Fruit fly (Drosophila melanogaster) whole organism, pupa: ENCODE results near the gene CG3104.

Experiments
- CG14655 ChIP-seq: fragments of 200-800 bp; sonication (Bioruptor generic); optimal IDR thresholded peaks from 3 replicates; lab custom pipeline; 2017; ENCODE audit warnings: mild to moderate bottlenecking, missing biosample characterization, missing genetic modification reagents, missing genetic modification characterization
- CG15710 ChIP-seq: fragments of 200-800 bp; sonication (Bioruptor generic); optimal IDR thresholded peaks from 2 replicates; lab custom pipeline; 2018; ENCODE audit warnings: missing biosample characterization, mild to moderate bottlenecking, missing genetic modification characterization, moderate library complexity
- CG34367 ChIP-seq: fragments of 200-800 bp; sonication (Bioruptor generic); optimal IDR thresholded peaks from 2 replicates; lab custom pipeline; 2018; ENCODE audit warnings: missing biosample characterization, mild to moderate bottlenecking, missing genetic modification characterization
- CG4496 ChIP-seq: fragments of 200-800 bp; sonication (Bioruptor generic); IDR thresholded peaks from 3 replicates; pipeline ENCODE4 v1.3.6; 2022; ENCODE audit warnings: missing biosample characterization, missing genetic modification characterization
- CG9948 ChIP-seq: fragments of 200-800 bp; sonication (Bioruptor generic); optimal IDR thresholded peaks from 2 replicates; lab custom pipeline; 2018; ENCODE audit warnings: missing biosample characterization, mild to moderate bottlenecking, missing genetic modification characterization, moderate library complexity
- EcR ChIP-seq: fragments of 200-800 bp; sonication (Bioruptor generic); optimal IDR thresholded peaks from 3 replicates; lab custom pipeline; 2019; ENCODE audit warnings: missing biosample characterization, missing genetic modification characterization, mild to moderate bottlenecking, moderate library complexity, missing genetic modification reagents
- Ets98B ChIP-seq: fragments of 200-800 bp; sonication (Bioruptor generic); IDR thresholded peaks from 2 replicates; pipeline ENCODE4 v1.3.6; 2022; ENCODE audit warnings: missing biosample characterization, missing genetic modification characterization
- Pif1B ChIP-seq: fragments of 200-800 bp; sonication (Bioruptor generic); optimal IDR thresholded peaks from 3 replicates; lab custom pipeline; 2016; ENCODE audit warnings: missing biosample characterization, missing genetic modification characterization
- Snoo ChIP-seq: fragments of 200-800 bp; sonication (Bioruptor generic); optimal IDR thresholded peaks from 3 replicates; lab custom pipeline; 2017; ENCODE audit warnings: missing biosample characterization, mild to moderate bottlenecking, missing genetic modification characterization, inconsistent platforms

DNA sequence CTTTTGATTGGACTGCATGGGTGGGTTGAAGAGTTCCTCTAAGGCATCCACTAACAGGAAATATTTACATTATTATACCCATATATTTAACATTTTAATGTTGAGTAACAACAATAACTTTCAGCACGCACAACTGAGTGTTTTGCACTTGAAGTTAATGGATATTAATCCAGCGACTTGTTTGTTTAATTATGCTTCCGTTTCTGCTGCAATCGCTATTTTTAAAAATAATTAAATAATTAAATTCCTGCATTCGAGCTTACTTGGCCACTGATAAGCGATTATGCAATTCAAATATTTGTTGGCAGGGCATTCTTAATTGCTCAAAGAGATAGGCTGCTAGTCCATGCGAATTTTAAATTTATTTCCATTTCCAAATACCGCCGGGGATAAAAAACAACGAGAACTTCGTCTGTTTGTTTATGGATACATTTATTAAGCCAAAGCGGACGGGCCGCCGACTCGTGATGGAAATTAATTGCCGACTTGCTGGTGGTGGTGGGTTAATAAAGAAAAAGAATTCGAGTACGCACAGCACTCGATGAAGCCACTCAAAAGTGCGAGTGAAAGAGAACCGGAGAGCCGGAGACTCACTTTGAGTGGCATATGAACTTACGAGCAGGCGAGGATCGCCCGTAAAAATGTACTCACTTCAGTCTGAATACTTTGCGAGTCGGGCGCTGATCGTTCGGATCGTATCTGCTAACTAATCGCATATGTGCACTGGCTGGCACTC lies 6.5 kb upstream of the CG3104 start:
- TF ChIP-seq Snoo (tag; lab: Kevin White, UChicago) (no peak), CG15710 (tag; lab: Kevin White, UChicago) (no peak), CG14655 (GFP tag; lab: Kevin White, UChicago) (peak; percentile 46), Pif1B (GFP tag; lab: Kevin White, UChicago) (peak; percentile 48), CG34367 (no peak), CG9948 (tag; lab: Kevin White, UChicago) (peak; percentile 19), CG4496 (peak; percentile 68), EcR (GFP tag; lab: Kevin White, UChicago) (peak; percentile 20), Ets98B (GFP tag; lab: Robert Waterston, UW) (peak; percentile 58)
